Fruit fly (Drosophila melanogaster) whole organism, embryonic: ENCODE results near the gene scrt.

ENCODE experiments used
- CG18262 ChIP-seq: fragments of 200-800 bp; optimal IDR thresholded peaks from 3 replicates; lab custom pipeline; 2019; ENCODE audit warnings: missing biosample characterization, mild to moderate bottlenecking, missing genetic modification characterization, moderate library complexity
- CG18764 ChIP-seq: fragments of 200-800 bp; sonication (Bioruptor generic); optimal IDR thresholded peaks from 3 replicates; lab custom pipeline; 2016; ENCODE audit warnings: missing biosample characterization, missing genetic modification characterization
- CG8359 ChIP-seq: fragments of 200-800 bp; sonication (Bioruptor generic); optimal IDR thresholded peaks from 2 replicates; lab custom pipeline; 2017; ENCODE audit warnings: missing biosample characterization, mild to moderate bottlenecking, missing genetic modification characterization, borderline replicate concordance
- D19A ChIP-seq: fragments of 200-800 bp; optimal IDR thresholded peaks from 3 replicates; lab custom pipeline; 2019; ENCODE audit warnings: missing biosample characterization, mild to moderate bottlenecking, missing genetic modification characterization, moderate library complexity
- E2f2 ChIP-seq: fragments of 200-800 bp; sonication (Bioruptor generic); IDR thresholded peaks from 2 replicates; pipeline ENCODE4 v1.3.6; 2022; ENCODE audit warnings: missing biosample characterization, missing genetic modification characterization
- cato ChIP-seq: fragments of 200-800 bp; sonication (Bioruptor generic); optimal IDR thresholded peaks from 2 replicates; lab custom pipeline; 2016; ENCODE audit warnings: missing biosample characterization, missing genetic modification characterization, borderline replicate concordance
- dan ChIP-seq: fragments of 200-800 bp; sonication (Bioruptor generic); IDR thresholded peaks from 2 replicates; pipeline ENCODE4 v1.3.6; 2022; ENCODE audit warnings: missing biosample characterization, missing genetic modification characterization
- dpn ChIP-seq, 2 experiments: fragments of 200-800 bp; sonication (Bioruptor generic); optimal IDR thresholded peaks; 3 replicates each; lab custom pipeline; 2016; ENCODE audit warnings: missing biosample characterization in 2 of 2, missing genetic modification characterization in 2 of 2
- jigr1 ChIP-seq: fragments of 200-800 bp; sonication (Bioruptor generic); IDR thresholded peaks from 3 replicates; pipeline ENCODE4 v1.3.6; 2022; ENCODE audit warnings: missing biosample characterization, missing genetic modification characterization
- kay ChIP-seq: fragments of 200-800 bp; sonication (Bioruptor generic); optimal IDR thresholded peaks from 2 replicates; lab custom pipeline; 2016; ENCODE audit warnings: missing biosample characterization, missing genetic modification characterization
- klu ChIP-seq: fragments of 200-800 bp; sonication (Bioruptor generic); IDR thresholded peaks from 2 replicates; pipeline ENCODE4 v1.3.6; 2022; ENCODE audit warnings: missing biosample characterization, missing genetic modification characterization
- pan ChIP-seq, 4 experiments: fragments of >200 bp in 3 of 4; fragments of 200-800 bp in 1 of 4; sonication (Bioruptor generic) in 1 of 4; optimal IDR thresholded peaks in 3 of 4; IDR thresholded peaks in 1 of 4; 2 replicates each; pipeline versions ENCODE4 v1.3.6 to Lab custom; 2017 to 2022; ENCODE audit warnings: missing biosample characterization in 2 of 4, missing genetic modification characterization in 2 of 4, mixed read lengths in 1 of 4
- pfk ChIP-seq: fragments of 200-800 bp; sonication (Bioruptor generic); optimal IDR thresholded peaks from 2 replicates; lab custom pipeline; 2018; ENCODE audit warnings: missing biosample characterization, mild to moderate bottlenecking, missing genetic modification characterization, moderate library complexity
- vnd ChIP-seq: fragments of 200-800 bp; sonication (Bioruptor generic); IDR thresholded peaks from 3 replicates; pipeline ENCODE4 v1.3.6; 2022; ENCODE audit warnings: missing biosample characterization, missing genetic modification characterization; ENCODE audit not compliant: partially characterized antibody

DNA sequence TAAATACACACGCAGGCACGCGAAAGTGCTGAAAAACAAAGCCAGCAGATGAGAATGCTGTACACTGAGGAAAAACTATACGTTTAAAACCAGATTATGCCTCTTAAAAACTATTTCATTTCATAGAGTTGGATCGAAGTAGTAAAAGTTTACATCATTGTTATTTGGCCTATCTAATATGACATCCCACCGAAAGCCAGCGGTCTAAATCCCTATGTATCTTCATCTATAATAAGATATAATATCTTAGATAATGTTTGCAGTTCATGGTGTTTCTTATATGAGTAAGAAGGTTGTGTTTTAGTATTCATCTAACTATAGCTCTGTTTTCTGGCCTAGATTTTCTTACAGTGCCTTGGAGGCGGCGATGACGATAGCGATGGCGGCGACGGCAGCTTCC, 26.4 kb downstream of the scrt start:
- TF ChIP-seq kay (GFP tag; lab: Kevin White, UChicago), result no peak
- TF ChIP-seq CG8359 (GFP tag; lab: Kevin White, UChicago), result no peak
- TF ChIP-seq cato, result no peak
- no peak for TF ChIP-seq vnd (GFP tag; lab: Robert Waterston, UW)
- TF ChIP-seq klu (GFP tag; lab: Robert Waterston, UW), result no peak
- TF ChIP-seq dan (GFP tag; lab: Robert Waterston, UW), result no peak
- peak; percentile 12 for TF ChIP-seq D19A (tag; lab: Kevin White, UChicago)
- no peak for TF ChIP-seq pfk
- TF ChIP-seq CG18764, result no peak
- TF ChIP-seq dpn (GFP tag; optimal IDR thresholded peaks at IDR 0.05; lab: Kevin White, UChicago), result no peak
- peak; percentile 43 for TF ChIP-seq CG18262 (tag; lab: Kevin White, UChicago)
- TF ChIP-seq E2f2, result no peak
- TF ChIP-seq pan (optimal IDR thresholded peaks at IDR 0.05; lab: Kevin White, UChicago), result no peak
- TF ChIP-seq pan (GFP tag; optimal IDR thresholded peaks at IDR 0.05 in 1 of 2, IDR thresholded peaks at IDR 0.05 in 1 of 2), result no peak
- TF ChIP-seq jigr1 (GFP tag; lab: Robert Waterston, UW), result no peak
